Worm (Caenorhabditis elegans) whole organism, mixed stage, embryonic: ENCODE results near the gene crls-1.

Source experiments
- bed-3 ChIP-seq: fragments of 200-800 bp; sonication (Bioruptor generic); optimal IDR thresholded peaks from 3 replicates; lab custom pipeline; 2018; ENCODE audit warnings: mild to moderate bottlenecking, missing genetic modification characterization, moderate library complexity, missing compliant biosample characterization
- ceh-39 ChIP-seq: fragments of 150-350 bp; optimal IDR thresholded peaks from 2 replicates; lab custom pipeline; 2014; ENCODE audit warnings: missing biosample characterization, missing genetic modification characterization
- ceh-43 ChIP-seq: fragments of 200-800 bp; sonication (Bioruptor generic); optimal IDR thresholded peaks from 2 replicates; lab custom pipeline; 2018; ENCODE audit warnings: mild to moderate bottlenecking, missing genetic modification characterization, moderate library complexity, missing compliant biosample characterization
- ces-1 ChIP-seq: fragments of 150-350 bp; optimal IDR thresholded peaks from 2 replicates; lab custom pipeline; 2014; ENCODE audit warnings: missing biosample characterization, missing genetic modification reagents, missing genetic modification characterization
- cnd-1 ChIP-seq: fragments of 200-800 bp; sonication (Bioruptor generic); optimal IDR thresholded peaks from 2 replicates; lab custom pipeline; 2018; ENCODE audit warnings: mild to moderate bottlenecking, missing genetic modification characterization, missing compliant biosample characterization
- drap-1 ChIP-seq: fragments of 200-800 bp; sonication (Bioruptor generic); optimal IDR thresholded peaks from 3 replicates; lab custom pipeline; 2018; ENCODE audit warnings: mild to moderate bottlenecking, missing genetic modification characterization, missing compliant biosample characterization
- elt-1 ChIP-seq: sonication (generic microtip); optimal IDR thresholded peaks from 2 replicates; lab custom pipeline; 2017; ENCODE audit warnings: missing genetic modification characterization, mild to moderate bottlenecking, missing compliant biosample characterization, antibody characterized with exemption, moderate library complexity, borderline replicate concordance; ENCODE audit not compliant: insufficient read depth
- flh-1 ChIP-seq: fragments of 200-800 bp; sonication (Bioruptor generic); optimal IDR thresholded peaks from 2 replicates; lab custom pipeline; 2018; ENCODE audit warnings: mild to moderate bottlenecking, missing genetic modification characterization, moderate library complexity, missing compliant biosample characterization
- ham-2 ChIP-seq: fragments of 200-800 bp; sonication (Bioruptor generic); optimal IDR thresholded peaks from 2 replicates; lab custom pipeline; 2018; ENCODE audit warnings: mild to moderate bottlenecking, missing genetic modification characterization, missing compliant biosample characterization
- lin-13 ChIP-seq: fragments of 150-350 bp; optimal IDR thresholded peaks from 2 replicates; lab custom pipeline; 2014; ENCODE audit warnings: missing biosample characterization, missing genetic modification characterization
- lsy-2 ChIP-seq: fragments of 150-350 bp; optimal IDR thresholded peaks from 2 replicates; lab custom pipeline; 2014; ENCODE audit warnings: missing biosample characterization, missing genetic modification characterization
- mab-5 ChIP-seq: fragments of 150-350 bp; optimal IDR thresholded peaks from 2 replicates; lab custom pipeline; 2014; ENCODE audit warnings: missing biosample characterization, missing genetic modification characterization
- mep-1 ChIP-seq: fragments of 150-350 bp; optimal IDR thresholded peaks from 2 replicates; lab custom pipeline; 2017; ENCODE audit warnings: missing biosample characterization, missing genetic modification reagents, missing genetic modification characterization, inconsistent platforms
- mls-2 ChIP-seq: sonication (generic microtip); optimal IDR thresholded peaks from 2 replicates; lab custom pipeline; 2016; ENCODE audit warnings: mild to moderate bottlenecking, missing genetic modification characterization, moderate library complexity, missing compliant biosample characterization
- nhr-12 ChIP-seq: fragments of 150-350 bp; optimal IDR thresholded peaks from 2 replicates; lab custom pipeline; 2014; ENCODE audit warnings: missing biosample characterization, missing genetic modification characterization
- nhr-2 ChIP-seq: fragments of 150-350 bp; optimal IDR thresholded peaks from 2 replicates; lab custom pipeline; 2014; ENCODE audit warnings: missing biosample characterization, missing genetic modification characterization
- nhr-237 ChIP-seq: fragments of 150-350 bp; optimal IDR thresholded peaks from 2 replicates; lab custom pipeline; 2014; ENCODE audit warnings: missing biosample characterization, missing genetic modification characterization
- nhr-28 ChIP-seq: fragments of 150-350 bp; optimal IDR thresholded peaks from 2 replicates; lab custom pipeline; 2014; ENCODE audit warnings: missing biosample characterization, missing genetic modification characterization
- nhr-76 ChIP-seq: sonication (generic microtip); optimal IDR thresholded peaks from 2 replicates; lab custom pipeline; 2017; ENCODE audit warnings: missing biosample characterization, missing genetic modification characterization
- pha-4 ChIP-seq: fragments of 150-350 bp; optimal IDR thresholded peaks from 2 replicates; lab custom pipeline; 2018; ENCODE audit warnings: missing biosample characterization, missing genetic modification reagents, missing genetic modification characterization
- sem-2 ChIP-seq: fragments of 200-800 bp; sonication (Bioruptor generic); optimal IDR thresholded peaks from 2 replicates; lab custom pipeline; 2018; ENCODE audit warnings: mild to moderate bottlenecking, missing genetic modification characterization, missing compliant biosample characterization
- tbx-8 ChIP-seq: fragments of 200-800 bp; sonication (Bioruptor generic); optimal IDR thresholded peaks from 2 replicates; lab custom pipeline; 2018; ENCODE audit warnings: mild to moderate bottlenecking, missing genetic modification characterization, moderate library complexity, missing compliant biosample characterization
- unc-120 ChIP-seq: sonication (generic microtip); optimal IDR thresholded peaks from 2 replicates; lab custom pipeline; 2017; ENCODE audit warnings: missing genetic modification characterization, missing compliant biosample characterization; ENCODE audit not compliant: poor library complexity, severe bottlenecking
- unc-62 ChIP-seq: fragments of 150-350 bp; optimal IDR thresholded peaks from 2 replicates; lab custom pipeline; 2014; ENCODE audit warnings: missing biosample characterization, missing genetic modification reagents, missing genetic modification characterization
- zip-8 ChIP-seq: fragments of 150-350 bp; optimal IDR thresholded peaks from 2 replicates; lab custom pipeline; 2014; ENCODE audit warnings: missing biosample characterization, missing genetic modification characterization
- ztf-11 ChIP-seq: fragments of 150-350 bp; optimal IDR thresholded peaks from 2 replicates; lab custom pipeline; 2014; ENCODE audit warnings: missing biosample characterization, missing genetic modification characterization

Gene crls-1

DNA sequence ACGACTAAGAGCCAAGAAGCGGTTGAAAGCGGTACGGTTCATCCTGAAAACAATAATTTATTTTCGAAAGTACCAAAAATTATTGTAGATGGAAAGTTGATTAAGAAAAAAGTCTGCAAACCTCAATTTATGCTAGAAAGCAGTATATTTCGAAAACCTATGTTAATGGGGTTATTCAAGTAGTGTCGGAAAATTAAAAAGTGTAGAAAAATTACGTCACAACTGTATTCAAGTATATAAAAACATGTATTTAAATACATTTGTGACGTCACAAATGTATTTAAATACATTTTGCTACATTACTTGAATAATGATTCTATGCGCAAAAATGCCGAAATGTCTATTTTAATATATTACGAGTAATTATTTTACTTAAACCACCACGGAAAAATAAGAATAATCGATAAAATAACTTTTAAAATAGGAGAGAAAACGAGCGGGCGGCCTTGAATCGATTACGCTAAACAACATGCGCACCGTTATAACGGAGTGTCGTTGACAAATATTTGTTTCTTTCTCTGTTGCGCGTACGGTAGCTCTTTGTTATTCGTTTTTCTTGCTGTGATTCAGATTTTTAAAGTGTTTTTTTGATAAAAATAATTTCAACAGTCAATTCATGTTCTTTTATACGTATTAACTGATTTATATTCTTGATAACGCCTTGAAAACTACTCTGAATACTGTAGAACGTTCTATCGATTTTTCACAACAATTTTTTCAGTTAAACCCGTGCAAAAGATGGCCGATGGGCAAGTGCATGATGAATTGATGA is 1.0 kb upstream of the crls-1 start, which contains the start of the genes F23H11.5 and bra-2:
Gene F23H11.5, minus strand, starts transcription at position 51 of the 772 bp plus-strand sequence.
Gene bra-2, plus strand, starts transcription at position 722 of the 772 bp plus-strand sequence.
- TF ChIP-seq ces-1 (GFP tag; lab: Kevin White, UChicago) (peak; percentile 28), ceh-43 (GFP tag; lab: Kevin White, UChicago) (no peak), nhr-2 (tag; lab: Kevin White, UChicago) (no peak), zip-8 (tag; lab: Kevin White, UChicago) (peak; percentile 92), lsy-2 (tag; lab: Kevin White, UChicago) (peak; percentile 80), ceh-39 (peak; percentile 6), pha-4 (tag; lab: Kevin White, UChicago) (peak; percentile 22), elt-1 (tag; lab: Kevin White, UChicago) (peak; percentile 26)
- TF ChIP-seq, all 35 proteins: peak for 6

DNA sequence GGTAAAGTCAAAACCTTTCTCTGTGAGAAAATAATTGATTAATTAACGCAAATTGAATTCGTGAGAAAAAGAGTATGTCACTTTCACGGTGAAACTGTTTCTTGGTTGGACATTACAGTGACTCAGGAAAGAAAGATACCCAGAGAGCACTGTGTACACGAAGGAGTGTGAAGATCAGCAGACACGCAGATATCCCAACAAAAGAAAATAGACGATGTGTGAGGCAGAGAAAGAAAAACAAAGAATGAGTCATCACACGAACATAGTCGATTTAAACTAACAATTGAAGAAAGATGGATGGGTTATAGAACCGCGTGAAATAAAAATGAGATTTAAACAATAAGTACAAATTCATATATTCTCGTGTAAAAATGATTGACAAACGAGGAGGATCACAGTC is 1.7 kb downstream of the crls-1 start:
- TF ChIP-seq nhr-237 = peak; percentile 24
- TF ChIP-seq pha-4 (tag; lab: Kevin White, UChicago) = peak; percentile 60
- TF ChIP-seq zip-8 (tag; lab: Kevin White, UChicago) = no peak

DNA sequence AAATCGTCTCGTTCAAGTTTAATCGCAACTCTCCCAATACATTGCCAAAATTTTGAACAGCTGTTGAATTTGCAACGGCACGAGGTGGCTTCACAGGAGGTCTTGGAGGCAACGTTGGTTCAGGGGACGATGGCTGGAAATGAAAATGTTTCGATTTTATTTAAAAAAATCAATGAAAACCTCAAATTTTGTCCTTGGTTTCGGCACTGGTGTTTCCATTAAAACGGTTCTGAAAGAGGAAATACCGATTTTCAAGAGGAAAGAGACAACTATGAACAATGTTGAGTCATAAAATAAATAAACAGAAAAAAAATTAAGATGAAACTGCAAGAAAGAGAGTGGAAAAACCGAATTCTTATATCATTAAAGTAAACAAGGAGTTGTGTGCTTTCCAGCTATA is 2.4 kb downstream of the crls-1 start, which contains the start of gene F23H11.4:
Gene F23H11.4, minus strand, starts transcription at position 229 of the 400 bp plus-strand sequence.
- TF ChIP-seq ham-2 (no peak), pha-4 (tag; lab: Kevin White, UChicago) (no peak), nhr-237 (no peak)

DNA sequence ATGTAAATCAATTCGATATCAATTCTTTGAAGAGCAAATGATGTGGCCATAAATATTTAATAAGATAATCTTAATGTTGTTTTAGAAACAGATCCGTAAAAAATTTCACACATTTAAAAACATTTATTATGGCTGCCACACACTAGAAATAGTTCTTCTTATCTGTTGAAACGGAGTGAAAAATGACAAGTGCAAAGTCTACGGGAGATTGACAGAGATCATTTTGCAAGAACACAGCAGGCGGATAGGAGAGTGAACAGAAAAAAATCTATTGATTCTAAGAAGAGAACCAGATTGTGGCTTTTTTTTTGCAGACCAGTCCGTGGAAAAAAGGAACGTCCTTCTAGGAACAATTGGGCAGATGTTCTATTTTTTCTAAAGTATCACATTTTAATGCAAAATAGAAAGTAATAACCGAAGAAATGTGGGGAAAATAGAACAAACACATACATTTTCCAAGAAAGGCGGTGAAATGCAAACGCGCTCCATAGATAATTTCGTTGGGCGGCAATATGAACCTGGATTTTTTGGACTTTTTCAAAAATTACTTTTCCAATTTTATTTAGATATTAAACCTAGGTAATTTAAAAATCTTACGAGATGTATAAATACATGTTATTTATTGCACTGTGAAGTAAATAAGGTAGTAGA is 8.0 kb downstream of the crls-1 start:
- no peak for TF ChIP-seq lin-13 (tag; lab: Kevin White, UChicago)
- no peak for TF ChIP-seq tbx-8
- no peak for TF ChIP-seq nhr-237
- no peak for TF ChIP-seq nhr-28 (tag; lab: Kevin White, UChicago)
- TF ChIP-seq mab-5 = no peak
- TF ChIP-seq mep-1 (tag; lab: Kevin White, UChicago) = no peak
- TF ChIP-seq lsy-2 (tag; lab: Kevin White, UChicago) = no peak
- TF ChIP-seq nhr-12 (tag; lab: Kevin White, UChicago) = no peak
- TF ChIP-seq bed-3 (GFP tag; lab: Kevin White, UChicago) = no peak
- TF ChIP-seq sem-2 (GFP tag; lab: Kevin White, UChicago) = no peak
- TF ChIP-seq nhr-76 (tag; lab: Kevin White, UChicago) = no peak
- no peak for TF ChIP-seq unc-120
- TF ChIP-seq flh-1 (GFP tag; lab: Kevin White, UChicago) = no peak
- no peak for TF ChIP-seq ceh-39

DNA sequence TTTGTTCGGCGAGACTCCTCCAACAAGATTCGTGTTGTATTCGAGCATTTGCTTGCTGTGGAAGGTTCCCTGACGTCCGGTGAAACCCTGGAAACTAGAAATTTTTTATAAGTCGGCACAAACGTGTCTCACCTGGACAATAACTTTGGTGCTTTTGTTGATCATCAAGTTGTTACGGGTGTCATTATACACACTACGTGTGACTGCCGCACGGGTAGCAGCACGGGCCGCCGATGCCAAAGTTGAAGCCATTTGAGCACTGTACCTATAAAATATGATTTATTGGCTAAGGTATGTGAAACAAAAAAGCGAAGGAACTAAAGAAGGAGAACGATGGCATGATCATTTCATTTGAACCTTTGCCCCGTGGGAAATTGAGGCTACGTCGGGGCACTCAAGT is 8.6 kb downstream of the crls-1 start, which contains the start of gene sucl-2:
Gene sucl-2, minus strand, starts transcription at position 265 of the 400 bp plus-strand sequence.
- TF ChIP-seq tbx-8 (no peak), bed-3 (GFP tag; lab: Kevin White, UChicago) (no peak), ztf-11 (tag; lab: Kevin White, UChicago) (no peak), zip-8 (tag; lab: Kevin White, UChicago) (no peak)

DNA sequence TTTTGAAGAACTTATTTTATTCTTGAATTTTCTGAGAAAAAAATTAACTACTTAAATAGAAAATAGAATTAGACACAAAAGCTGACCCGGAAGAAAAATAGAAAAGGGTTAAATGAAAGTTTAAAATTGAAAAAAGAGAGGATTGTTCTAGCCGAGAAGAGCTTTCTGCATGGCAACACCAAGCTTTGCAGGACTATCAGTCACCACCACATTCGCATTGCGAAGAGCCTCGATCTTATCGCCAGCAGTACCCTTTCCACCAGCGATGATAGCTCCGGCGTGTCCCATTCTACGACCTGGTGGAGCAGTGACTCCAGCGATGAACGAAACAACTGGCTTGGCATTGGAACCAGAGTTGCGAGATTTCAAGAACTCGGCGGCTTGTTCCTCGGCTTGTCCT is 9.6 kb downstream of the crls-1 start:
- no peak for TF ChIP-seq lin-13 (tag; lab: Kevin White, UChicago)
- no peak for TF ChIP-seq ceh-43 (GFP tag; lab: Kevin White, UChicago)
- no peak for TF ChIP-seq mls-2 (tag; lab: Kevin White, UChicago)
- TF ChIP-seq sem-2 (GFP tag; lab: Kevin White, UChicago) = no peak
- TF ChIP-seq pha-4 (tag; lab: Kevin White, UChicago) = no peak
- TF ChIP-seq ces-1 (GFP tag; lab: Kevin White, UChicago) = no peak
- TF ChIP-seq ceh-39 = no peak
- TF ChIP-seq mab-5 = no peak
- no peak for TF ChIP-seq mep-1 (tag; lab: Kevin White, UChicago)
- TF ChIP-seq zip-8 (tag; lab: Kevin White, UChicago) = no peak
- no peak for TF ChIP-seq drap-1
- no peak for TF ChIP-seq cnd-1 (tag; lab: Kevin White, UChicago)
- no peak for TF ChIP-seq nhr-28 (tag; lab: Kevin White, UChicago)
- TF ChIP-seq bed-3 (GFP tag; lab: Kevin White, UChicago) = no peak
- TF ChIP-seq unc-62 (GFP tag; lab: Kevin White, UChicago) = no peak
- no peak for TF ChIP-seq elt-1 (tag; lab: Kevin White, UChicago)
- TF ChIP-seq unc-120 = no peak
- TF ChIP-seq, all 35 proteins: peak for 0
